Fruit fly (Drosophila melanogaster): Measurements from ENCODE around the gene AP-1-2beta.

AP-1-2beta gene

dm6 chrX:19694792-19695558 lies 35.8 kb upstream of the AP-1-2beta start, which contains the start of gene CG14229 (continued):
- peak; percentile 22 for TF ChIP-seq Sox14 (GFP tag; optimal IDR thresholded peaks at IDR 0.05)
- no peak for TF ChIP-seq CG6854 (GFP tag; optimal IDR thresholded peaks at IDR 0.05)
- peak; percentile 29 for TF ChIP-seq Met (GFP tag; optimal IDR thresholded peaks at IDR 0.05)
- peak; percentile 39 for TF ChIP-seq lz (GFP tag; optimal IDR thresholded peaks at IDR 0.05)
- TF ChIP-seq esn (GFP tag; optimal IDR thresholded peaks at IDR 0.05), result peak; percentile 28
- peak; percentile 30 for TF ChIP-seq Sox102F (GFP tag; optimal IDR thresholded peaks at IDR 0.05)
- no peak for TF ChIP-seq vri (GFP tag; optimal IDR thresholded peaks at IDR 0.05)
- TF ChIP-seq CG4318 (GFP tag; optimal IDR thresholded peaks at IDR 0.05), result no peak
- no peak for TF ChIP-seq fkh (GFP tag; optimal IDR thresholded peaks at IDR 0.05)
- no peak for TF ChIP-seq Blimp-1 (GFP tag; optimal IDR thresholded peaks at IDR 0.05)
- TF ChIP-seq CG9139 (GFP tag; optimal IDR thresholded peaks at IDR 0.05), result no peak
- no peak for TF ChIP-seq Eip75B (GFP tag; optimal IDR thresholded peaks at IDR 0.05)
- TF ChIP-seq Smox (GFP tag; optimal IDR thresholded peaks at IDR 0.05), result peak; percentile 44
- peak; percentile 27 for TF ChIP-seq CG8632 (GFP tag; optimal IDR thresholded peaks at IDR 0.05)
- peak; percentile 44 for TF ChIP-seq OdsH (GFP tag; optimal IDR thresholded peaks at IDR 0.05)
- TF ChIP-seq CG10669 (GFP tag; optimal IDR thresholded peaks at IDR 0.05), result peak; percentile 5
- no peak for TF ChIP-seq Eip93F (GFP tag; optimal IDR thresholded peaks at IDR 0.05)
- no peak for TF ChIP-seq CG11294 (GFP tag; IDR thresholded peaks at IDR 0.05)

DNA sequence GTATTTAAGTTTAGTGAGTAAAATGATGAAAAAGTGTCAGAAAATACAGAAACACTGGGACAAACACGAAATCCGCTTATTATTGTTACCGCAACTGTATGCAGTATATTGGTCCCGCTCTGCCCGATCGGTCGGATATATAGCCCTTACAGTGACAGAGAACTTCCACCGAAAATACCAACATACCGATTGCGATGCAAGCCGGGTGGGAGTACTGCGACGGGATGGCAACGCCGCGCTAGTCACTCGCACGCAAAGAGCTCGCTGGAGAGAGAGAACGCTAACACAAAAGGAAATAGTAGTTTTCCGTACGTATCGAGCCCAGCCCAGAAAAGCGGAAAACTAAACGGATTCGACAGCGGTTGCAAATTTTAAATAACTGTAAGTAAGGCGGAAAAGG lies 34.0 kb upstream of the AP-1-2beta start, which contains the start of gene Cdc42:
TSS of gene Cdc42 (plus strand) at position 247 of the 400 bp plus-strand sequence.
- TF ChIP-seq Ets21C (GFP tag; optimal IDR thresholded peaks at IDR 0.05), result no peak
- peak; percentile 35 for TF ChIP-seq CG1621 (tag; optimal IDR thresholded peaks at IDR 0.05)
- 0 out of 3 replicates have a peak, but pooled peaks have one; percentile 32 for TF ChIP-seq CG6163 (GFP tag; IDR thresholded peaks at IDR 0.05)
- no peak for TF ChIP-seq CG34406 (GFP tag; optimal IDR thresholded peaks at IDR 0.05)

- TF ChIP-seq Eip78C (GFP tag), result peak; percentile 60
- TF ChIP-seq CG6163 (GFP tag; IDR thresholded peaks at IDR 0.05), result 0 out of 3 replicates have a peak, but pooled peaks have one; percentile 24
- peak; percentile 48 for TF ChIP-seq Sox14 (GFP tag; optimal IDR thresholded peaks at IDR 0.05)
- no peak for TF ChIP-seq Sox15 (GFP tag; optimal IDR thresholded peaks at IDR 0.05)
- peak; percentile 30 to 55 for TF ChIP-seq ss (GFP tag; optimal IDR thresholded peaks at IDR 0.05)
- peak; percentile 31 for TF ChIP-seq topi (GFP tag; optimal IDR thresholded peaks at IDR 0.05)
- no peak for TF ChIP-seq Lpt (GFP tag; optimal IDR thresholded peaks at IDR 0.05)
- TF ChIP-seq CG11902 (GFP tag; optimal IDR thresholded peaks at IDR 0.05), result no peak
- no peak for TF ChIP-seq Hr38 (GFP tag; optimal IDR thresholded peaks at IDR 0.05)
- TF ChIP-seq vri (GFP tag; optimal IDR thresholded peaks at IDR 0.05), result no peak
- peak; percentile 21 for TF ChIP-seq esn (GFP tag; optimal IDR thresholded peaks at IDR 0.05)
- TF ChIP-seq CG1621 (tag; optimal IDR thresholded peaks at IDR 0.05), result peak; percentile 63
- peak; percentile 10 for TF ChIP-seq CG6854 (GFP tag; optimal IDR thresholded peaks at IDR 0.05)
- TF ChIP-seq CG11294 (GFP tag; IDR thresholded peaks at IDR 0.05), result no peak
These were observed 33.4 kb upstream of the AP-1-2beta start for dm6 chrX:19697255-19697877.

DNA sequence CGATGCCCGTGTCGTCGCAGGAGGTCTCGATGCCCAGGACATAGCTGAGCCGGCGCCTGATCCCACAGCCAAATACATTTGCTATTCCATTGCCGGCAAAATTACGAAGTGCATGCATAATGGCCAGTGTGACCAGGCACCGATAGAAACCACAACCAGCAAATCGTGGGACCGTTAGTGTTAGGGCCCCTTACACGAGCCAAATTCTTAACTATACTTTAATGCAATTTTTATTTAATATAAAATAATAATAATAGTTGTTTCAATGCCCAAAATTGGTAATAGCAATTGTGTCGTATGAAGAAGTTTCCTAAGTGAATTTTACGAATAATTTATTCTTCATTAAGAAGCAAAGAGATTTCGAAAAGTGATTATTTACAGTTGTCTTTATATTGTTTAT lies 29.2 kb upstream of the AP-1-2beta start, which contains the start of gene Tcs4:
TSS of gene Tcs4 (minus strand) at position 145 of the 400 bp plus-strand sequence.
- TF ChIP-seq Gug (GFP tag; IDR thresholded peaks at IDR 0.05) (no peak), esn (GFP tag; optimal IDR thresholded peaks at IDR 0.05) (peak; percentile 32), Eip78C (GFP tag) (peak; percentile 67), CG6163 (GFP tag; IDR thresholded peaks at IDR 0.05) (peak; percentile 43; the same call in 1 of the 3 replicates), achi (GFP tag; optimal IDR thresholded peaks at IDR 0.05) (peak; percentile 21), CG3032 (tag; optimal IDR thresholded peaks at IDR 0.05) (peak; percentile 20), Sox15 (GFP tag; optimal IDR thresholded peaks at IDR 0.05) (no peak)

All from whole organism, prepupa.